Fruit fly (Drosophila melanogaster) whole organism, embryonic: ENCODE data around the gene CG11374.
A peak's percentile ranks its signal among the peaks of the same experiment; 100 is the strongest.

ENCODE experiments used
- B-H2 ChIP-seq: fragments of 200-800 bp; sonication (Bioruptor generic); optimal IDR thresholded peaks from 2 replicates; lab custom pipeline; 2018; ENCODE audit warnings: missing biosample characterization, mild to moderate bottlenecking, missing genetic modification characterization
- Blimp-1 ChIP-seq: fragments of 200-800 bp; sonication (Bioruptor generic); optimal IDR thresholded peaks from 3 replicates; lab custom pipeline; 2018; ENCODE audit warnings: missing biosample characterization, missing genetic modification characterization, mild to moderate bottlenecking, moderate library complexity, missing genetic modification reagents
- Bteb2 ChIP-seq: fragments of 200-800 bp; sonication (Bioruptor generic); optimal IDR thresholded peaks from 2 replicates; lab custom pipeline; 2016; ENCODE audit warnings: missing biosample characterization, missing genetic modification characterization
- CG10462 ChIP-seq: fragments of 200-800 bp; sonication (Bioruptor generic); optimal IDR thresholded peaks from 2 replicates; lab custom pipeline; 2016; ENCODE audit warnings: missing biosample characterization, missing genetic modification characterization
- CG10543 ChIP-seq: fragments of 200-800 bp; sonication (Bioruptor generic); optimal IDR thresholded peaks from 3 replicates; lab custom pipeline; 2017; ENCODE audit warnings: missing biosample characterization, mild to moderate bottlenecking, missing genetic modification characterization, moderate library complexity
- CG1233 ChIP-seq: fragments of 200-800 bp; sonication (Bioruptor generic); optimal IDR thresholded peaks from 4 replicates; lab custom pipeline; 2018; ENCODE audit warnings: missing biosample characterization, mild to moderate bottlenecking, missing genetic modification characterization
- CG17359 ChIP-seq: fragments of 200-800 bp; sonication (Bioruptor generic); optimal IDR thresholded peaks from 3 replicates; lab custom pipeline; 2018; ENCODE audit warnings: missing biosample characterization, mild to moderate bottlenecking, missing genetic modification characterization, moderate library complexity
- CG17912 ChIP-seq: fragments of 200-800 bp; sonication (Bioruptor generic); optimal IDR thresholded peaks from 2 replicates; lab custom pipeline; 2018; ENCODE audit warnings: missing biosample characterization, mild to moderate bottlenecking, missing genetic modification characterization
- CG2199 ChIP-seq: fragments of 200-800 bp; sonication (Bioruptor generic); IDR thresholded peaks from 3 replicates; pipeline ENCODE4 v1.3.6; 2022; ENCODE audit warnings: missing biosample characterization, missing genetic modification characterization
- CG2202 ChIP-seq: fragments of 200-800 bp; sonication (Bioruptor generic); optimal IDR thresholded peaks from 2 replicates; lab custom pipeline; 2018; ENCODE audit warnings: missing biosample characterization, mild to moderate bottlenecking, missing genetic modification characterization
- CG2712 ChIP-seq: fragments of 200-800 bp; optimal IDR thresholded peaks from 3 replicates; lab custom pipeline; 2019; ENCODE audit warnings: missing biosample characterization, mild to moderate bottlenecking, missing genetic modification characterization, moderate library complexity
- CG2875 ChIP-seq: fragments of 200-800 bp; sonication (Bioruptor generic); optimal IDR thresholded peaks from 2 replicates; lab custom pipeline; 2017; ENCODE audit warnings: missing biosample characterization, mild to moderate bottlenecking, missing genetic modification characterization, missing genetic modification reagents
- CG2889 ChIP-seq: fragments of 200-800 bp; sonication (Bioruptor generic); IDR thresholded peaks from 3 replicates; pipeline ENCODE4 v1.3.6; 2022; ENCODE audit warnings: missing biosample characterization, missing genetic modification characterization
- CG30020 ChIP-seq: fragments of 200-800 bp; optimal IDR thresholded peaks from 2 replicates; lab custom pipeline; 2019; ENCODE audit warnings: missing biosample characterization, mild to moderate bottlenecking, missing genetic modification characterization, moderate library complexity
- CG6813 ChIP-seq: fragments of 200-800 bp; sonication (Bioruptor generic); optimal IDR thresholded peaks from 2 replicates; lab custom pipeline; 2017; ENCODE audit warnings: missing biosample characterization, missing genetic modification characterization, mild to moderate bottlenecking, moderate library complexity, missing genetic modification reagents
- CG8478 ChIP-seq: fragments of >200 bp; optimal IDR thresholded peaks from 2 replicates; lab custom pipeline; 2018
- CG8765 ChIP-seq: fragments of 200-800 bp; sonication (Bioruptor generic); IDR thresholded peaks from 2 replicates; pipeline ENCODE4 v1.3.6; 2022; ENCODE audit warnings: missing biosample characterization, missing genetic modification characterization
- CG8924 ChIP-seq: fragments of 200-800 bp; optimal IDR thresholded peaks from 3 replicates; lab custom pipeline; 2019; ENCODE audit warnings: missing biosample characterization, mild to moderate bottlenecking, missing genetic modification characterization, moderate library complexity
- CTCF ChIP-seq: fragments of 200-800 bp; sonication (Bioruptor generic); optimal IDR thresholded peaks from 2 replicates; lab custom pipeline; 2017; ENCODE audit warnings: missing biosample characterization, mild to moderate bottlenecking, missing genetic modification characterization, moderate library complexity
- Dfd ChIP-seq, 2 experiments: fragments of >200 bp; optimal IDR thresholded peaks; 2 replicates each; lab custom pipeline; 2017; ENCODE audit warnings: missing biosample characterization in 2 of 2, missing genetic modification characterization in 2 of 2
- Ets65A ChIP-seq: fragments of 200-800 bp; sonication (Bioruptor generic); peaks from one replicate; lab custom pipeline; 2016; ENCODE audit warnings: missing biosample characterization, missing genetic modification characterization
- Fer3 ChIP-seq: fragments of 200-800 bp; sonication (Bioruptor generic); optimal IDR thresholded peaks from 2 replicates; lab custom pipeline; 2018; ENCODE audit warnings: missing biosample characterization, mild to moderate bottlenecking, missing genetic modification characterization, moderate library complexity
- HLH4C ChIP-seq: fragments of 200-800 bp; sonication (Bioruptor generic); IDR thresholded peaks from 3 replicates; pipeline ENCODE4 v1.3.6; 2022; ENCODE audit warnings: missing biosample characterization, missing genetic modification characterization; ENCODE audit not compliant: partially characterized antibody
- Lhr ChIP-seq: fragments of 200-800 bp; sonication (Bioruptor generic); optimal IDR thresholded peaks from 3 replicates; lab custom pipeline; 2017; ENCODE audit warnings: mild to moderate bottlenecking, missing biosample characterization, missing genetic modification reagents, missing genetic modification characterization
- Lpt ChIP-seq: fragments of >200 bp; optimal IDR thresholded peaks from 2 replicates; lab custom pipeline; 2018; ENCODE audit warnings: missing biosample characterization, missing genetic modification characterization
- Med ChIP-seq: fragments of 200-800 bp; sonication (Bioruptor generic); peaks from one replicate; lab custom pipeline; 2016; ENCODE audit warnings: missing biosample characterization, missing genetic modification characterization, mild to moderate bottlenecking, inconsistent platforms, moderate library complexity
- Myb ChIP-seq: fragments of 200-800 bp; sonication (Bioruptor generic); optimal IDR thresholded peaks from 2 replicates; lab custom pipeline; 2016; ENCODE audit warnings: missing biosample characterization, missing genetic modification characterization
- Nf-YB ChIP-seq: fragments of 200-800 bp; sonication (Bioruptor generic); optimal IDR thresholded peaks from 3 replicates; lab custom pipeline; 2019; ENCODE audit warnings: missing biosample characterization, mild to moderate bottlenecking, missing genetic modification characterization, moderate library complexity
- Sox100B ChIP-seq: fragments of 200-800 bp; sonication (Bioruptor generic); optimal IDR thresholded peaks from 3 replicates; lab custom pipeline; 2018; ENCODE audit warnings: missing biosample characterization, mild to moderate bottlenecking, missing genetic modification characterization
- bab2 ChIP-seq: fragments of 200-800 bp; sonication (Bioruptor generic); optimal IDR thresholded peaks from 2 replicates; lab custom pipeline; 2016; ENCODE audit warnings: missing biosample characterization, missing genetic modification characterization
- bbx ChIP-seq: fragments of 200-800 bp; sonication (Bioruptor generic); IDR thresholded peaks from 2 replicates; pipeline ENCODE4 v1.3.6; 2022; ENCODE audit warnings: missing biosample characterization, missing genetic modification characterization; ENCODE audit not compliant: partially characterized antibody
- corto ChIP-seq: fragments of 200-800 bp; sonication (Bioruptor generic); optimal IDR thresholded peaks from 2 replicates; lab custom pipeline; 2016; ENCODE audit warnings: missing biosample characterization, mild to moderate bottlenecking, missing genetic modification characterization, moderate library complexity
- dati ChIP-seq: fragments of 200-800 bp; sonication (Bioruptor generic); IDR thresholded peaks from 2 replicates; pipeline ENCODE4 v1.3.6; 2022; ENCODE audit warnings: missing biosample characterization, missing genetic modification characterization
- dm ChIP-seq: fragments of 200-800 bp; sonication (Bioruptor generic); optimal IDR thresholded peaks from 3 replicates; lab custom pipeline; 2016; ENCODE audit warnings: missing biosample characterization, missing genetic modification characterization
- dpn ChIP-seq, 2 experiments: fragments of 200-800 bp; sonication (Bioruptor generic); optimal IDR thresholded peaks; 3 replicates each; lab custom pipeline; 2016; ENCODE audit warnings: missing biosample characterization in 2 of 2, missing genetic modification characterization in 2 of 2
- gfzf ChIP-seq: fragments of 200-800 bp; sonication (Bioruptor generic); optimal IDR thresholded peaks from 2 replicates; lab custom pipeline; 2016; ENCODE audit warnings: missing biosample characterization, mild to moderate bottlenecking, missing genetic modification characterization, moderate library complexity
- her ChIP-seq: fragments of 200-800 bp; sonication (Bioruptor generic); optimal IDR thresholded peaks from 2 replicates; lab custom pipeline; 2016; ENCODE audit warnings: missing biosample characterization, missing genetic modification characterization
- insv ChIP-seq, 2 experiments: fragments of 200-800 bp; sonication (Bioruptor generic); optimal IDR thresholded peaks; 3 replicates each; lab custom pipeline; 2016 to 2018; ENCODE audit warnings: missing biosample characterization in 2 of 2, missing genetic modification characterization in 2 of 2
- lbe ChIP-seq: fragments of 200-800 bp; sonication (Bioruptor generic); optimal IDR thresholded peaks from 2 replicates; lab custom pipeline; 2016; ENCODE audit warnings: missing biosample characterization, mild to moderate bottlenecking, missing genetic modification characterization
- nau ChIP-seq: fragments of 200-800 bp; sonication (Bioruptor generic); optimal IDR thresholded peaks from 3 replicates; lab custom pipeline; 2017; ENCODE audit warnings: missing biosample characterization, mild to moderate bottlenecking, missing genetic modification characterization, missing genetic modification reagents
- p53 ChIP-seq: fragments of 200-800 bp; sonication (Bioruptor generic); optimal IDR thresholded peaks from 2 replicates; lab custom pipeline; 2016; ENCODE audit warnings: missing biosample characterization, missing genetic modification characterization
- phol ChIP-seq: fragments of 200-800 bp; sonication (Bioruptor generic); optimal IDR thresholded peaks from 3 replicates; lab custom pipeline; 2018; ENCODE audit warnings: missing biosample characterization, mild to moderate bottlenecking, missing genetic modification characterization, moderate library complexity
- ranshi ChIP-seq: fragments of 200-800 bp; sonication (Bioruptor generic); IDR thresholded peaks from 2 replicates; pipeline ENCODE4 v1.3.6; 2022; ENCODE audit warnings: missing biosample characterization, missing genetic modification characterization
- salm ChIP-seq: fragments of 200-800 bp; sonication (Bioruptor generic); optimal IDR thresholded peaks from 2 replicates; lab custom pipeline; 2018; ENCODE audit warnings: missing biosample characterization, mild to moderate bottlenecking, missing genetic modification characterization
- sim ChIP-seq: fragments of 200-800 bp; sonication (Bioruptor generic); IDR thresholded peaks from 2 replicates; pipeline ENCODE4 v1.3.6; 2022; ENCODE audit warnings: missing biosample characterization, missing genetic modification characterization
- sisA ChIP-seq: fragments of 200-800 bp; sonication (Bioruptor generic); IDR thresholded peaks from 2 replicates; pipeline ENCODE4 v1.3.6; 2022; ENCODE audit warnings: missing biosample characterization, missing genetic modification characterization
- slp2 ChIP-seq: fragments of 200-800 bp; sonication (Bioruptor generic); optimal IDR thresholded peaks from 2 replicates; lab custom pipeline; 2016; ENCODE audit warnings: missing biosample characterization, missing genetic modification characterization
- so ChIP-seq: fragments of 200-800 bp; sonication (Bioruptor generic); IDR thresholded peaks from 3 replicates; pipeline ENCODE4 v1.3.6; 2022; ENCODE audit warnings: missing biosample characterization, missing genetic modification characterization
- ssp ChIP-seq: fragments of 200-800 bp; sonication (Bioruptor generic); IDR thresholded peaks from 2 replicates; pipeline ENCODE4 v1.3.6; 2022; ENCODE audit warnings: missing biosample characterization, missing genetic modification characterization
- tgo ChIP-seq: fragments of 200-800 bp; sonication (Bioruptor generic); IDR thresholded peaks from 3 replicates; pipeline ENCODE4 v1.3.6; 2022; ENCODE audit warnings: missing biosample characterization, missing genetic modification characterization
- tin ChIP-seq: fragments of 200-800 bp; sonication (Bioruptor generic); optimal IDR thresholded peaks from 3 replicates; lab custom pipeline; 2016; ENCODE audit warnings: missing biosample characterization, missing genetic modification characterization
- vvl ChIP-seq: fragments of 200-800 bp; sonication (Bioruptor generic); IDR thresholded peaks from 2 replicates; pipeline ENCODE4 v1.3.6; 2022; ENCODE audit warnings: missing biosample characterization, missing genetic modification characterization

The CG11374 gene

DNA sequence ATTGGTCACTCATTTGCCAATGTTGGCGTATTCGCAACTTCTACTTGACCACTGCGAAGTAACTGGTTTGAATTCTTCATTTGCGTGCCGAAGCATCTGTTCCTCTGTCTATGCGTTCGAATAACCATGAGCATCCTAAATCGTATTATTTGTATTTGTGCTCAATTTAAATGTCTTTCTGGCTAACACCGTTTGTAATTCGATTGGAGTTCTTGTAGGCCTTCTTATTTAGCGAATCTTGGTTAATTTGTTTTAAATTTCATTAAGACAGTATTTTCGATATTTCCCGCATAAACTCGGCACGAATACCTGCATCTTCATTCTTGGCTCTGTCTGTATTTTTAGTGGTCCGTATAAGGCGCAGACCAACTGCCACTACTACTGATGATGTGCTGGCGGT, 15.7 kb downstream of the CG11374 start (continued):
- TF ChIP-seq sim (GFP tag; lab: Robert Waterston, UW), result no peak

DNA sequence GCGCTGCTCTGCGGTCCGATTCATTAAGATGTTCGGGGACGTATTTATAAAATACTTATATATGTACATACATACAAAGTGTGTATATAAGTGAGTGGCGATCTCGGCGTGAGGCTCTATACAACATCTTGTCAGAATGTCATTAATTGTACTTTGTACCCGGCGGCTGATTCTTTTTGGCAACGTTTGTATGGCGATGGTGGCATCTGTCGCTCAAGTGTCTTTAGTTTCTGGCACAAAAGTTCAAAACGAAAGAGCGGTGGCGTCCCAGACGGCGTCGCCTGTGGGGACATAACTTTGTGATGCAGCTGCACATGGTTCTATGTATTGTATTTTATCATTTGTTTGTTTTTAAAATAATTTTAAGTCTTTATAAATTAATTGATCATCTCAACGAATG, 16.8 kb downstream of the CG11374 start:
- no peak for TF ChIP-seq sisA (GFP tag; lab: Robert Waterston, UW)
- peak; percentile 47 for TF ChIP-seq Med (GFP tag; lab: Kevin White, UChicago)
- no peak for TF ChIP-seq corto
- TF ChIP-seq bbx, result no peak
- TF ChIP-seq CG1233 (GFP tag; lab: Kevin White, UChicago), result no peak
- no peak for TF ChIP-seq CG17912 (GFP tag; lab: Kevin White, UChicago)
- no peak for TF ChIP-seq insv (GFP tag; optimal IDR thresholded peaks at IDR 0.05; lab: Kevin White, UChicago)
- peak; percentile 78 for TF ChIP-seq Ets65A (GFP tag; lab: Kevin White, UChicago)
- TF ChIP-seq CG30020 (tag; lab: Kevin White, UChicago), result no peak
- no peak for TF ChIP-seq dati (GFP tag; lab: Robert Waterston, UW)
- TF ChIP-seq ranshi (GFP tag; lab: Robert Waterston, UW), result no peak
- TF ChIP-seq CG2889, result no peak
- no peak for TF ChIP-seq tin (GFP tag; lab: Kevin White, UChicago)
- TF ChIP-seq ssp (GFP tag; lab: Robert Waterston, UW), result no peak
- TF ChIP-seq dm (GFP tag; lab: Kevin White, UChicago), result no peak
- TF ChIP-seq CG6813 (GFP tag; lab: Kevin White, UChicago), result no peak
- TF ChIP-seq CG10543 (GFP tag; lab: Kevin White, UChicago), result peak; percentile 22
- no peak for TF ChIP-seq Lpt (GFP tag; lab: Kevin White, UChicago)
- no peak for TF ChIP-seq p53 (GFP tag; lab: Kevin White, UChicago)
- TF ChIP-seq CG17359 (tag; lab: Kevin White, UChicago), result no peak
- no peak for TF ChIP-seq slp2 (GFP tag; lab: Kevin White, UChicago)
- no peak for TF ChIP-seq dpn (GFP tag; optimal IDR thresholded peaks at IDR 0.05; lab: Kevin White, UChicago)
- TF ChIP-seq CG10462, result no peak
- TF ChIP-seq CG8924 (tag; lab: Kevin White, UChicago), result no peak
- no peak for TF ChIP-seq so (GFP tag; lab: Robert Waterston, UW)
- peak; percentile 15 for TF ChIP-seq nau (GFP tag; lab: Kevin White, UChicago)
- TF ChIP-seq sim (GFP tag; lab: Robert Waterston, UW), result no peak
- TF ChIP-seq CG2199 (GFP tag; lab: Robert Waterston, UW), result 0 out of 3 replicates have a peak, but pooled peaks have one; percentile 1
- no peak for TF ChIP-seq Blimp-1 (GFP tag; lab: Kevin White, UChicago)
- TF ChIP-seq gfzf (GFP tag; lab: Kevin White, UChicago), result no peak
- TF ChIP-seq her (GFP tag; lab: Kevin White, UChicago), result no peak
- no peak for TF ChIP-seq Bteb2 (GFP tag; lab: Kevin White, UChicago)
- TF ChIP-seq Fer3 (tag; lab: Kevin White, UChicago), result no peak
- TF ChIP-seq, all 482 proteins: peak for 5

DNA sequence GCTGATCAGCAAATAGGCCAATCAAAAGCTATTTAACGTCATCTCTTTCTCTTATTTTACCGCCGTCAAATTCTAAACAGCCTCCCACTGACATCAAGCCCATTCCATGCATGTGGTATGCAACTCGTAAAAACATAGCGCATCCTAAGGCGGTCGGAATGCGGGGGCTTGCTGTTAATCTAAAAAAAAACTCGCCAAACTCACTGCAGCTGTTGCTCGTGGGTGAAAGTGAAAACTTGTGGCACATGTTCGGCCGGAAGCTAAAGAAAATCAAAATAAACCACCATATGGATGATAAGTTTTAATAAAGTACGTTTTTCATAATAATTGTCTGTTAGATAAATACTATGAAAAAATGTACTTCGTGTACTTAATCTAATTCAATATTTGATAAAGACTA, 17.9 kb downstream of the CG11374 start:
- TF ChIP-seq B-H2 (GFP tag; lab: Kevin White, UChicago) (no peak), CG8765 (no peak), Lhr (GFP tag; lab: Kevin White, UChicago) (no peak), CG2202 (tag; lab: Kevin White, UChicago) (no peak), CG8478 (lab: Kevin White, UChicago) (no peak), vvl (no peak), bab2 (GFP tag; lab: Kevin White, UChicago) (no peak), Dfd (GFP tag; optimal IDR thresholded peaks at IDR 0.05; lab: Kevin White, UChicago) (no peak), phol (tag; lab: Kevin White, UChicago) (no peak), tgo (GFP tag; lab: Robert Waterston, UW) (no peak), CTCF (GFP tag; lab: Kevin White, UChicago) (no peak), Nf-YB (GFP tag; lab: Kevin White, UChicago) (peak; percentile 63), Myb (GFP tag; lab: Kevin White, UChicago) (no peak), salm (tag; lab: Kevin White, UChicago) (no peak), lbe (GFP tag; lab: Kevin White, UChicago) (no peak), CG2712 (no peak), CG2875 (GFP tag; lab: Kevin White, UChicago) (no peak), Sox100B (GFP tag; lab: Kevin White, UChicago) (no peak), HLH4C (no peak)
